Fruit fly (Drosophila melanogaster) whole organism, embryonic: Measurements from ENCODE around the gene pnt.

ENCODE experiments used
- B-H2 ChIP-seq: fragments of 200-800 bp; sonication (Bioruptor generic); optimal IDR thresholded peaks from 2 replicates; lab custom pipeline; 2018; ENCODE audit warnings: missing biosample characterization, mild to moderate bottlenecking, missing genetic modification characterization
- Blimp-1 ChIP-seq: fragments of 200-800 bp; sonication (Bioruptor generic); optimal IDR thresholded peaks from 3 replicates; lab custom pipeline; 2018; ENCODE audit warnings: missing biosample characterization, missing genetic modification characterization, mild to moderate bottlenecking, moderate library complexity, missing genetic modification reagents
- C15 ChIP-seq: fragments of 200-800 bp; sonication (Bioruptor generic); IDR thresholded peaks from 3 replicates; pipeline ENCODE4 v1.3.6; 2022; ENCODE audit warnings: missing biosample characterization, missing genetic modification characterization
- CG10366 ChIP-seq: fragments of 200-800 bp; sonication (Bioruptor generic); IDR thresholded peaks from 2 replicates; pipeline ENCODE4 v1.3.6; 2022; ENCODE audit warnings: missing biosample characterization, missing genetic modification characterization
- CG11085 ChIP-seq: fragments of 200-800 bp; sonication (Bioruptor generic); IDR thresholded peaks from 2 replicates; pipeline ENCODE4 v1.3.6; 2022; ENCODE audit warnings: missing biosample characterization, missing genetic modification characterization
- CG11247 ChIP-seq: fragments of 200-800 bp; sonication (Bioruptor generic); IDR thresholded peaks from 2 replicates; pipeline ENCODE4 v1.3.6; 2022; ENCODE audit warnings: missing biosample characterization, missing genetic modification characterization
- CG11504 ChIP-seq: fragments of 200-800 bp; sonication (Bioruptor generic); optimal IDR thresholded peaks from 3 replicates; lab custom pipeline; 2019; ENCODE audit warnings: missing biosample characterization, mild to moderate bottlenecking, missing genetic modification characterization, moderate library complexity
- CG12744 ChIP-seq: fragments of 200-800 bp; sonication (Bioruptor generic); optimal IDR thresholded peaks from 2 replicates; lab custom pipeline; 2016; ENCODE audit warnings: missing biosample characterization, missing genetic modification characterization
- CG13775 ChIP-seq: fragments of 200-800 bp; sonication (Bioruptor generic); optimal IDR thresholded peaks from 3 replicates; lab custom pipeline; 2017; ENCODE audit warnings: missing biosample characterization, mild to moderate bottlenecking, missing genetic modification characterization
- CG14710 ChIP-seq: fragments of 200-800 bp; sonication (Bioruptor generic); optimal IDR thresholded peaks from 3 replicates; lab custom pipeline; 2019; ENCODE audit warnings: missing biosample characterization, mild to moderate bottlenecking, missing genetic modification characterization, moderate library complexity
- CG16779 ChIP-seq: fragments of 200-800 bp; sonication (Bioruptor generic); IDR thresholded peaks from 2 replicates; pipeline ENCODE4 v1.3.6; 2022; ENCODE audit warnings: missing biosample characterization, missing genetic modification characterization
- CG16863 ChIP-seq: fragments of 200-800 bp; sonication (Bioruptor generic); optimal IDR thresholded peaks from 3 replicates; lab custom pipeline; 2016; ENCODE audit warnings: missing biosample characterization, missing genetic modification characterization
- CG3281 ChIP-seq: fragments of 200-800 bp; sonication (Bioruptor generic); optimal IDR thresholded peaks from 3 replicates; lab custom pipeline; 2017; ENCODE audit warnings: missing biosample characterization, mild to moderate bottlenecking, missing genetic modification characterization
- CG3847 ChIP-seq: fragments of 200-800 bp; sonication (Bioruptor generic); IDR thresholded peaks from 2 replicates; pipeline ENCODE4 v1.3.6; 2022; ENCODE audit warnings: missing biosample characterization, missing genetic modification characterization
- CG4282 ChIP-seq: fragments of 200-800 bp; sonication (Bioruptor generic); optimal IDR thresholded peaks from 2 replicates; lab custom pipeline; 2016; ENCODE audit warnings: missing biosample characterization, missing genetic modification characterization
- CG7556 ChIP-seq: fragments of 200-800 bp; sonication (Bioruptor generic); optimal IDR thresholded peaks from 2 replicates; lab custom pipeline; 2017; ENCODE audit warnings: missing biosample characterization, mild to moderate bottlenecking, missing genetic modification characterization
- CG8359 ChIP-seq: fragments of 200-800 bp; sonication (Bioruptor generic); optimal IDR thresholded peaks from 2 replicates; lab custom pipeline; 2017; ENCODE audit warnings: missing biosample characterization, mild to moderate bottlenecking, missing genetic modification characterization, borderline replicate concordance
- CG8388 ChIP-seq: fragments of 200-800 bp; sonication (Bioruptor generic); optimal IDR thresholded peaks from 2 replicates; lab custom pipeline; 2019; ENCODE audit warnings: missing biosample characterization, mild to moderate bottlenecking, missing genetic modification characterization, moderate library complexity
- CHES-1-like ChIP-seq: fragments of 200-800 bp; sonication (Bioruptor generic); optimal IDR thresholded peaks from 2 replicates; lab custom pipeline; 2016; ENCODE audit warnings: missing biosample characterization, missing genetic modification characterization
- D ChIP-seq, 2 experiments: fragments of 200-800 bp in 1 of 2; fragments of >200 bp in 1 of 2; sonication (Bioruptor generic) in 1 of 2; optimal IDR thresholded peaks; 2 replicates in 1 of 2; 3 replicates in 1 of 2; lab custom pipeline; 2017; ENCODE audit warnings: mild to moderate bottlenecking in 1 of 2, missing biosample characterization in 1 of 2, missing genetic modification characterization in 1 of 2, missing genetic modification reagents in 1 of 2
- Dll ChIP-seq: fragments of 200-800 bp; sonication (Bioruptor generic); IDR thresholded peaks from 4 replicates; pipeline ENCODE4 v1.3.6; 2022; ENCODE audit warnings: missing biosample characterization, missing genetic modification characterization; ENCODE audit not compliant: partially characterized antibody
- Drgx ChIP-seq: fragments of 200-800 bp; sonication (Bioruptor generic); IDR thresholded peaks from 2 replicates; pipeline ENCODE4 v1.3.6; 2022; ENCODE audit warnings: missing biosample characterization, missing genetic modification characterization
- Gug ChIP-seq: fragments of 200-800 bp; sonication (Bioruptor generic); IDR thresholded peaks from 4 replicates; pipeline ENCODE4 v1.3.6; 2022; ENCODE audit warnings: missing biosample characterization, missing genetic modification characterization
- Hmr ChIP-seq: fragments of 200-800 bp; sonication (Bioruptor generic); optimal IDR thresholded peaks from 3 replicates; lab custom pipeline; 2017; ENCODE audit warnings: mild to moderate bottlenecking, missing biosample characterization, missing genetic modification reagents, missing genetic modification characterization
- Hmx ChIP-seq: fragments of 200-800 bp; sonication (Bioruptor generic); optimal IDR thresholded peaks from 2 replicates; lab custom pipeline; 2016; ENCODE audit warnings: missing biosample characterization, missing genetic modification characterization
- Meics ChIP-seq: fragments of 200-800 bp; sonication (Bioruptor generic); optimal IDR thresholded peaks from 2 replicates; lab custom pipeline; 2017; ENCODE audit warnings: missing biosample characterization, mild to moderate bottlenecking, missing genetic modification characterization
- Myb ChIP-seq: fragments of 200-800 bp; sonication (Bioruptor generic); optimal IDR thresholded peaks from 2 replicates; lab custom pipeline; 2016; ENCODE audit warnings: missing biosample characterization, missing genetic modification characterization
- Pdp1 ChIP-seq, 2 experiments: fragments of 200-800 bp; sonication (Bioruptor generic); optimal IDR thresholded peaks; 3 replicates each; lab custom pipeline; 2016; ENCODE audit warnings: missing biosample characterization in 2 of 2, missing genetic modification characterization in 2 of 2, mild to moderate bottlenecking in 1 of 2, moderate library complexity in 1 of 2
- Sry-β ChIP-seq: fragments of 200-800 bp; sonication (Bioruptor generic); optimal IDR thresholded peaks from 2 replicates; lab custom pipeline; 2018; ENCODE audit warnings: missing biosample characterization, mild to moderate bottlenecking, missing genetic modification characterization, moderate library complexity
- Xrp1 ChIP-seq: fragments of 200-800 bp; sonication (Bioruptor generic); IDR thresholded peaks from 2 replicates; pipeline ENCODE4 v1.3.6; 2022; ENCODE audit warnings: missing biosample characterization, missing genetic modification characterization
- abd-A ChIP-seq: fragments of 200-800 bp; sonication (Bioruptor generic); optimal IDR thresholded peaks from 3 replicates; lab custom pipeline; 2019; ENCODE audit warnings: missing biosample characterization, mild to moderate bottlenecking, missing genetic modification characterization, moderate library complexity
- bsh ChIP-seq, 2 experiments: fragments of 200-800 bp; sonication (Bioruptor generic); optimal IDR thresholded peaks; 2 replicates each; lab custom pipeline; 2017 to 2018; ENCODE audit warnings: mild to moderate bottlenecking in 2 of 2, missing biosample characterization in 2 of 2, missing genetic modification characterization in 2 of 2, moderate library complexity in 1 of 2
- dmrt99B ChIP-seq: fragments of 200-800 bp; sonication (Bioruptor generic); optimal IDR thresholded peaks from 2 replicates; lab custom pipeline; 2018; ENCODE audit warnings: missing biosample characterization, mild to moderate bottlenecking, missing genetic modification characterization, moderate library complexity
- eyg ChIP-seq: fragments of 200-800 bp; sonication (Bioruptor generic); optimal IDR thresholded peaks from 3 replicates; lab custom pipeline; 2016; ENCODE audit warnings: missing biosample characterization, missing genetic modification characterization
- fd64A ChIP-seq: fragments of 200-800 bp; sonication (Bioruptor generic); optimal IDR thresholded peaks from 3 replicates; lab custom pipeline; 2018; ENCODE audit warnings: missing biosample characterization, mild to moderate bottlenecking, missing genetic modification characterization
- fu2 ChIP-seq: fragments of 200-800 bp; sonication (Bioruptor generic); optimal IDR thresholded peaks from 2 replicates; lab custom pipeline; 2016; ENCODE audit warnings: missing biosample characterization, missing genetic modification characterization
- gcm2 ChIP-seq: fragments of 200-800 bp; sonication (Bioruptor generic); optimal IDR thresholded peaks from 2 replicates; lab custom pipeline; 2016; ENCODE audit warnings: missing biosample characterization, missing genetic modification characterization
- gt ChIP-seq: fragments of 200-800 bp; sonication (Bioruptor generic); IDR thresholded peaks from 2 replicates; pipeline ENCODE4 v1.3.6; 2022; ENCODE audit warnings: missing biosample characterization, missing genetic modification characterization
- lbe ChIP-seq: fragments of 200-800 bp; sonication (Bioruptor generic); optimal IDR thresholded peaks from 2 replicates; lab custom pipeline; 2016; ENCODE audit warnings: missing biosample characterization, mild to moderate bottlenecking, missing genetic modification characterization
- nau ChIP-seq: fragments of 200-800 bp; sonication (Bioruptor generic); optimal IDR thresholded peaks from 3 replicates; lab custom pipeline; 2017; ENCODE audit warnings: missing biosample characterization, mild to moderate bottlenecking, missing genetic modification characterization, missing genetic modification reagents
- peb ChIP-seq: fragments of 200-800 bp; sonication (Bioruptor generic); IDR thresholded peaks from 2 replicates; pipeline ENCODE4 v1.3.6; 2022; ENCODE audit warnings: missing biosample characterization, missing genetic modification characterization
- slou ChIP-seq: fragments of 200-800 bp; sonication (Bioruptor generic); optimal IDR thresholded peaks from 3 replicates; lab custom pipeline; 2016; ENCODE audit warnings: missing biosample characterization, missing genetic modification characterization
- sob ChIP-seq: fragments of 200-800 bp; sonication (Bioruptor generic); IDR thresholded peaks from 2 replicates; pipeline ENCODE4 v1.3.6; 2022; ENCODE audit warnings: missing biosample characterization, missing genetic modification characterization
- tgo ChIP-seq: fragments of 200-800 bp; sonication (Bioruptor generic); IDR thresholded peaks from 3 replicates; pipeline ENCODE4 v1.3.6; 2022; ENCODE audit warnings: missing biosample characterization, missing genetic modification characterization
- tna ChIP-seq: fragments of 200-800 bp; sonication (Bioruptor generic); IDR thresholded peaks from 2 replicates; pipeline ENCODE4 v1.3.6; 2022; ENCODE audit warnings: missing biosample characterization, missing genetic modification characterization; ENCODE audit not compliant: partially characterized antibody
- tup ChIP-seq: fragments of 200-800 bp; sonication (Bioruptor generic); optimal IDR thresholded peaks from 2 replicates; lab custom pipeline; 2016; ENCODE audit warnings: missing biosample characterization, mild to moderate bottlenecking, missing genetic modification characterization, moderate library complexity
- unpg ChIP-seq: fragments of 200-800 bp; sonication (Bioruptor generic); optimal IDR thresholded peaks from 3 replicates; lab custom pipeline; 2018; ENCODE audit warnings: missing biosample characterization, mild to moderate bottlenecking, missing genetic modification characterization, moderate library complexity
- wek ChIP-seq: fragments of 200-800 bp; sonication (Bioruptor generic); optimal IDR thresholded peaks from 3 replicates; lab custom pipeline; 2018; ENCODE audit warnings: missing biosample characterization, mild to moderate bottlenecking, missing genetic modification characterization, moderate library complexity
- zf30C ChIP-seq: fragments of 200-800 bp; sonication (Bioruptor generic); optimal IDR thresholded peaks from 3 replicates; lab custom pipeline; 2018; ENCODE audit warnings: missing biosample characterization, mild to moderate bottlenecking, missing genetic modification characterization
- zfh2 ChIP-seq: fragments of 200-800 bp; sonication (Bioruptor generic); optimal IDR thresholded peaks from 2 replicates; lab custom pipeline; 2016; ENCODE audit warnings: missing biosample characterization, missing genetic modification characterization

pnt gene

dm6 chr3R:23374290-23374689 is 28.3 kb upstream of the pnt start (continued):
- TF ChIP-seq CG8359 (GFP tag; lab: Kevin White, UChicago) (no peak), dmrt99B (tag; lab: Kevin White, UChicago) (no peak), CG3281 (no peak), Xrp1 (GFP tag; lab: Robert Waterston, UW) (no peak; the same call in 1 of the 2 replicates), tup (GFP tag; lab: Kevin White, UChicago) (no peak), bsh (GFP tag; optimal IDR thresholded peaks at IDR 0.05; lab: Kevin White, UChicago) (no peak), CHES-1-like (no peak), CG13775 (GFP tag; lab: Kevin White, UChicago) (no peak), Blimp-1 (GFP tag; lab: Kevin White, UChicago) (no peak), fu2 (GFP tag; lab: Kevin White, UChicago) (no peak), eyg (GFP tag; lab: Kevin White, UChicago) (no peak), CG16779 (GFP tag; lab: Robert Waterston, UW) (no peak), Myb (no peak), Hmr (GFP tag; lab: Kevin White, UChicago) (peak; percentile 17), fd64A (GFP tag; lab: Kevin White, UChicago) (no peak), nau (GFP tag; lab: Kevin White, UChicago) (no peak), sob (GFP tag; lab: Robert Waterston, UW) (peak; percentile 14; the same call in 1 of the 2 replicates), CG11504 (no peak), CG12744 (GFP tag; lab: Kevin White, UChicago) (no peak), gt (GFP tag; lab: Robert Waterston, UW) (no peak), Hmx (GFP tag; lab: Kevin White, UChicago) (no peak), Drgx (GFP tag; lab: Robert Waterston, UW) (peak; percentile 78), slou (GFP tag; lab: Kevin White, UChicago) (no peak), Gug (GFP tag; lab: Robert Waterston, UW) (no peak), Dll (GFP tag; lab: Robert Waterston, UW) (0 out of 4 replicates have a peak, but pooled peaks have one; percentile 19), peb (GFP tag; lab: Robert Waterston, UW) (no peak), lbe (GFP tag; lab: Kevin White, UChicago) (peak; percentile 18), tgo (GFP tag; lab: Robert Waterston, UW) (no peak), B-H2 (peak; percentile 5), Pdp1 (GFP tag; optimal IDR thresholded peaks at IDR 0.05; lab: Kevin White, UChicago) (peak in 1 of 2 experiments; percentile 36), CG10366 (GFP tag; lab: Robert Waterston, UW) (no peak), C15 (no peak), CG16863 (GFP tag; lab: Kevin White, UChicago) (no peak), abd-A (tag; lab: Kevin White, UChicago) (peak; percentile 82), zfh2 (GFP tag; lab: Kevin White, UChicago) (no peak), unpg (GFP tag; lab: Kevin White, UChicago) (no peak), D (optimal IDR thresholded peaks at IDR 0.05; lab: Kevin White, UChicago) (no peak), D (GFP tag; optimal IDR thresholded peaks at IDR 0.05; lab: Kevin White, UChicago) (no peak), CG4282 (GFP tag; lab: Kevin White, UChicago) (no peak), CG7556 (GFP tag; lab: Kevin White, UChicago) (no peak), zf30C (GFP tag; lab: Kevin White, UChicago) (no peak), wek (GFP tag; lab: Kevin White, UChicago) (no peak), CG11247 (GFP tag; lab: Robert Waterston, UW) (no peak), CG11085 (GFP tag; lab: Robert Waterston, UW) (no peak), CG14710 (tag; lab: Kevin White, UChicago) (no peak), Sry-β (GFP tag; lab: Kevin White, UChicago) (no peak), gcm2 (GFP tag; lab: Kevin White, UChicago) (no peak), CG8388 (GFP tag; lab: Kevin White, UChicago) (no peak), CG3847 (GFP tag; lab: Robert Waterston, UW) (no peak), tna (GFP tag; lab: Robert Waterston, UW) (peak; percentile 45; the same call in 1 of the 2 replicates), Meics (GFP tag; lab: Kevin White, UChicago) (no peak)
